Fruit fly (Drosophila melanogaster): Measurements from ENCODE around the gene Best3.

- TF ChIP-seq ttk (optimal IDR thresholded peaks at IDR 0.05) = no peak
- TF ChIP-seq Sin3A (optimal IDR thresholded peaks at IDR 0.05) = no peak
These were observed 22.9 kb upstream of the Best3 start for dm6 chr3L:15325445-15325844.

Data from Kc167 (cell line).